Fruit fly (Drosophila melanogaster): ENCODE data around the gene Nup133.

Gene Nup133

DNA sequence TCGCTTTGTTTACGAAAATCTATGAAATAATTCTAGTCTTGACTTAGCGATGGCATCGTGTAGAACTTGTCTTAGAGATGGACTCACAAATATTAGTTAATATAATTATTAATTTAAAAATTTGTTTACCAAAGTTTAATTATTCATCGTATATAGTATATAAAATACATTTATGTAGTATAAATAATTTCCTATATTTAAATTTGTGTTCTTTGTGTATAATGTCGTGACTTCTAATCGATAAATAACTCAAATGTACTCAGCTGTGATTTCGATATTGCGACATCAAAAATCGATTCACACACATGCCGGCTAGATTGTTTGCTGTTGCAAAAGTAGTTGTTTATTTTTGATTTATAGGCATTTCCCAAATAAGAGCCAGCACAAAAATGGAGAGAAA, at the start of gene Nup133, which contains the start of gene wfs1:
Nup133 (plus strand) TSS at position 297 of the 400 bp plus-strand sequence.
wfs1 (minus strand) TSS at position 70 of the 400 bp plus-strand sequence.
- TF ChIP-seq psq (optimal IDR thresholded peaks at IDR 0.05): no peak
- TF ChIP-seq h (optimal IDR thresholded peaks at IDR 0.05): no peak
- TF ChIP-seq Myc (optimal IDR thresholded peaks at IDR 0.05): no peak
- no peak for TF ChIP-seq Sin3A (optimal IDR thresholded peaks at IDR 0.05)
- no peak for TF ChIP-seq insv (optimal IDR thresholded peaks at IDR 0.05)
- no peak for TF ChIP-seq ttk (optimal IDR thresholded peaks at IDR 0.05)

- TF ChIP-seq h (optimal IDR thresholded peaks at IDR 0.05): no peak
- TF ChIP-seq psq (optimal IDR thresholded peaks at IDR 0.05): no peak
- no peak for TF ChIP-seq ttk (optimal IDR thresholded peaks at IDR 0.05)
- no peak for TF ChIP-seq Myc (optimal IDR thresholded peaks at IDR 0.05)
- no peak for TF ChIP-seq insv (optimal IDR thresholded peaks at IDR 0.05)
- TF ChIP-seq Sin3A (optimal IDR thresholded peaks at IDR 0.05): no peak
Measured at dm6 chr3R:22649859-22650258, 40.5 kb upstream of the Nup133 start.

DNA sequence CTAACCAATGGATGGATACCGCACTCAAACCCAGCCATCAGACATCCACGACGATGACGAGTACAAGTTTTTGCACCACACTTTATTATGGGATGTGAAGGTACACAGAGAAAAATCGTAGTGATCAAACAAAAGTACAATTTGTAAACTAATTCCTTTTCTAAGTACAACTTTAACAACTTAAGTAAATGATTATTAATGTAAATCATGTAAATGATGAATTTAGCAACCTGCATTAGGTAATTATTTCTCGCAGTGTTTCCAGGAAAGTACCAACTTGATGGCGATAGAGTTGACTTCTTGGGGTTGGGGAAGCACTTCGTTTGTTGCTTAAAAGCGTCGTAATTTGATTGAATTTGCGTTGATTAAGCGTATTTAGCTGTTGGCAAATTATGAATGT, 27.3 kb upstream of the Nup133 start:
- TF ChIP-seq ttk (optimal IDR thresholded peaks at IDR 0.05): no peak
- no peak for TF ChIP-seq Sin3A (optimal IDR thresholded peaks at IDR 0.05)
- no peak for TF ChIP-seq psq (optimal IDR thresholded peaks at IDR 0.05)
- no peak for TF ChIP-seq insv (optimal IDR thresholded peaks at IDR 0.05)
- TF ChIP-seq Myc (optimal IDR thresholded peaks at IDR 0.05): no peak
- TF ChIP-seq h (optimal IDR thresholded peaks at IDR 0.05): no peak

- TF ChIP-seq insv (optimal IDR thresholded peaks at IDR 0.05): no peak
- TF ChIP-seq h (optimal IDR thresholded peaks at IDR 0.05): no peak
- no peak for TF ChIP-seq ttk (optimal IDR thresholded peaks at IDR 0.05)
- no peak for TF ChIP-seq Myc (optimal IDR thresholded peaks at IDR 0.05)
- TF ChIP-seq psq (optimal IDR thresholded peaks at IDR 0.05): no peak
- TF ChIP-seq Sin3A (optimal IDR thresholded peaks at IDR 0.05): no peak
Measured at dm6 chr3R:22664274-22664673, 26.1 kb upstream of the Nup133 start.

- no peak for TF ChIP-seq insv (optimal IDR thresholded peaks at IDR 0.05)
- TF ChIP-seq h (optimal IDR thresholded peaks at IDR 0.05): no peak
- TF ChIP-seq psq (optimal IDR thresholded peaks at IDR 0.05): no peak
Measured at dm6 chr3R:22666449-22667283, 23.7 kb upstream of the Nup133 start.

dm6 chr3R:22667284-22667958, 23.0 kb upstream of the Nup133 start:
- no peak for TF ChIP-seq psq (optimal IDR thresholded peaks at IDR 0.05)
- TF ChIP-seq Sin3A (optimal IDR thresholded peaks at IDR 0.05): no peak
- TF ChIP-seq insv (optimal IDR thresholded peaks at IDR 0.05): no peak
- no peak for TF ChIP-seq h (optimal IDR thresholded peaks at IDR 0.05)
- TF ChIP-seq Myc (optimal IDR thresholded peaks at IDR 0.05): no peak
- TF ChIP-seq ttk (optimal IDR thresholded peaks at IDR 0.05): no peak

DNA sequence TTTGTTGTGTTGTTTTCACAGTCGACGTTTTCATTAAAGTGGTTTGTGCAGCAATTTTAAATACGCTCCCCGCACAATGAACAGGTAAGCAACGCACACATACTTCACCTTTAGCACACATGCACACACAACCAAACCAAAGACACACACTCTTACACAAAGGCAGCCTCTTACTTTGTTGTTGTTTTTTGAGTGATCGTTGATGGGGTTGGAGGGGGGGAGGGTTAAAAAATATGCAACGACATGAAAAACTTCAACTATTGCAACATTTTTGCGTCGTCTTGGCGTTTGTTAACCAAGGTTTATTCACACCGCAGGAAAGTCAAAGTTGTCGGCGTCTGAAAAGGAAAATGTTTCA, 22.5 kb upstream of the Nup133 start:
- no peak for TF ChIP-seq Myc (optimal IDR thresholded peaks at IDR 0.05)
- TF ChIP-seq psq (optimal IDR thresholded peaks at IDR 0.05): no peak
- no peak for TF ChIP-seq insv (optimal IDR thresholded peaks at IDR 0.05)
- TF ChIP-seq h (optimal IDR thresholded peaks at IDR 0.05): no peak
- TF ChIP-seq Sin3A (optimal IDR thresholded peaks at IDR 0.05): no peak
- no peak for TF ChIP-seq ttk (optimal IDR thresholded peaks at IDR 0.05)

- TF ChIP-seq Myc (optimal IDR thresholded peaks at IDR 0.05): no peak
- TF ChIP-seq insv (optimal IDR thresholded peaks at IDR 0.05): no peak
- no peak for TF ChIP-seq h (optimal IDR thresholded peaks at IDR 0.05)
- TF ChIP-seq psq (optimal IDR thresholded peaks at IDR 0.05): no peak
- TF ChIP-seq ttk (optimal IDR thresholded peaks at IDR 0.05): no peak
- no peak for TF ChIP-seq Sin3A (optimal IDR thresholded peaks at IDR 0.05)
Measured at dm6 chr3R:22668622-22669021, 21.8 kb upstream of the Nup133 start.

DNA sequence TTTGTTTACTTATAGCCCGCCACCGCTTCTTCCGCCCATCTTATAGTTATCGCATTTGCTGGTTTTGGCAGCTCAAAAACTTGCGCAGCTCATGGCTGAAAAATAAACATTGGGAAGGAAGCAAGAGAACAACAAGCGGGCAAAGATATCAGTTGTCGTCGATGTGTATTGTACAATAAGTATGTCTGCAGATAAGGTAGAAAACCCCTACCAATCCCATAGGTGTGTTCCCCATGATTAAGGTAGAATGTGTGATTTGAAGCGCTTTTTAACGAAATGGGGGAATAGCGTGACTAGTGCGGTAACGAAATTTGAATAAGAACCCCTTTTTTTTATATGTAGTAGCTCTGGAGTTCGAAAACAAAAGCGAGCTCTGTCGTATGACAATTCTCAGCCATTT, 21.3 kb upstream of the Nup133 start:
- TF ChIP-seq insv (optimal IDR thresholded peaks at IDR 0.05): no peak
- TF ChIP-seq Myc (optimal IDR thresholded peaks at IDR 0.05): no peak
- TF ChIP-seq Sin3A (optimal IDR thresholded peaks at IDR 0.05): no peak
- no peak for TF ChIP-seq ttk (optimal IDR thresholded peaks at IDR 0.05)
- no peak for TF ChIP-seq h (optimal IDR thresholded peaks at IDR 0.05)
- TF ChIP-seq psq (optimal IDR thresholded peaks at IDR 0.05): no peak

DNA sequence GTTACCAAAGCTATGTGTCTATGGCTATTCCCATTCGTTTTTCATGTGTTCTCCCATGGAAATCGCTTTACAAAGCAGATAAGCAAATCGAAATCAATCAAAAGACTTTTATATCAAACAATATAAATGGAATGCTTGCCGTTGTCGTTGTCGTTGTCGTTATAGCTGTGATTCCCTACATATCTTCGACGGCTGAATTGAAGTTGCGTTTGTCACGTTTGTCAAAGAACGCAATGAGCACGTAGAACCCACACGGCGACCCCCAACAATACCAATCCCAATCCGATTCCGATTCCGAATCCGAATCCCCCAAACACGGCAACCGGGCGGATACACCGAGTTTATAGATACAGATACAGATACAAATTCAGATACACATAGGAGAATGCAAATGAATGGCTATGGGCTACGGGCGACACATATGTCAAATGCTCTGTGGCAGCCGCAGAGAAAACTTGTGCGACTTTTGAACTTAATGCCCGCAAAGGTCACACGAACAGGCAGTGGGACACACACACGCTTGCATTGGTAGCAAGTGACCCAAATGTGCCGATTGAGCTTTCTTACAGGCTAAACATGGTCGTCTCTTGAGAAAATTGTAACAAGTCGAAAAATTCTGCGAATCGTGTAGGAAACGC, 20.5 kb upstream of the Nup133 start:
- TF ChIP-seq insv (optimal IDR thresholded peaks at IDR 0.05) (no peak), Myc (optimal IDR thresholded peaks at IDR 0.05) (no peak), Sin3A (optimal IDR thresholded peaks at IDR 0.05) (no peak), ttk (optimal IDR thresholded peaks at IDR 0.05) (no peak), h (optimal IDR thresholded peaks at IDR 0.05) (no peak), psq (optimal IDR thresholded peaks at IDR 0.05) (no peak)

- TF ChIP-seq ttk (optimal IDR thresholded peaks at IDR 0.05): no peak
- no peak for TF ChIP-seq Myc (optimal IDR thresholded peaks at IDR 0.05)
- TF ChIP-seq insv (optimal IDR thresholded peaks at IDR 0.05): no peak
- no peak for TF ChIP-seq psq (optimal IDR thresholded peaks at IDR 0.05)
- TF ChIP-seq Sin3A (optimal IDR thresholded peaks at IDR 0.05): no peak
- TF ChIP-seq h (optimal IDR thresholded peaks at IDR 0.05): no peak
Measured at dm6 chr3R:22672695-22673346, 17.6 kb upstream of the Nup133 start.
